Worm (Caenorhabditis elegans): ENCODE data around the gene pqn-96.

- TF ChIP-seq lin-26 (GFP tag; IDR thresholded peaks at IDR 0.05) (no peak), somi-1 (GFP tag; optimal IDR thresholded peaks at IDR 0.05) (no peak), dpl-1 (GFP tag; optimal IDR thresholded peaks at IDR 0.05) (no peak)
Measured at ce11 chrIII:8389539-8389938, 49.7 kb downstream of the pqn-96 start, which contains the start of gene ZK353.4.
